Fruit fly (Drosophila melanogaster) whole organism: ENCODE results near the gene CG45075.

Source experiments
- Dll ChIP-seq: fragments of >200 bp; optimal IDR thresholded peaks from 2 replicates; lab custom pipeline; 2017
- pan ChIP-seq: fragments of >200 bp; optimal IDR thresholded peaks from 2 replicates; lab custom pipeline; 2017

DNA sequence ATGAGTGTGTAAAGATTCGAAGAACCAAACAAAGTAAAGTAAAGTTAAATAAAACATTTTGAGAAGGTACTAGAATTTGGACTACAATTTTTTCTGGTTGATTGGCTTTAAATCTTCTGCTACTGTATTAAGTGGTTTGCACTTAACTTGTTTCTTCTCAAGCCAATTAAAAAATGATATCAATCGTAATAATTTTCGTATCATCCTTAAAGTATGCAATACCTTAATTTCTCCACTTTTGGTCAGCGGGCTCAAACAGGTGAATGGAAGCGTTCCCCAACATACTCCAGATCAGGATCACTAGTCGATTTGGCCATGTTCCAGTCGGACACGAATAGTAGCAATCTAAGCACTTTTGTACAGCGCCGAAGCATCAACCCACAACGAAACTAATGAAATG is 17.3 kb upstream of the CG45075 start:
- TF ChIP-seq pan (lab: Kevin White, UChicago): no peak
- TF ChIP-seq Dll: no peak
